Worm (Caenorhabditis elegans) whole organism, L2 larva: ENCODE results near the gene fbxb-88.

Source experiments
- lin-13 ChIP-seq: fragments of 150-350 bp; optimal IDR thresholded peaks from 2 replicates; lab custom pipeline; 2014; ENCODE audit warnings: missing biosample characterization, missing genetic modification reagents, missing genetic modification characterization
- lin-39 ChIP-seq: fragments of 150-350 bp; optimal IDR thresholded peaks from 2 replicates; lab custom pipeline; 2014; ENCODE audit warnings: missing biosample characterization, missing genetic modification reagents, missing genetic modification characterization
- nhr-6 ChIP-seq: fragments of 150-350 bp; optimal IDR thresholded peaks from 2 replicates; lab custom pipeline; 2014; ENCODE audit warnings: missing biosample characterization, missing genetic modification characterization

DNA sequence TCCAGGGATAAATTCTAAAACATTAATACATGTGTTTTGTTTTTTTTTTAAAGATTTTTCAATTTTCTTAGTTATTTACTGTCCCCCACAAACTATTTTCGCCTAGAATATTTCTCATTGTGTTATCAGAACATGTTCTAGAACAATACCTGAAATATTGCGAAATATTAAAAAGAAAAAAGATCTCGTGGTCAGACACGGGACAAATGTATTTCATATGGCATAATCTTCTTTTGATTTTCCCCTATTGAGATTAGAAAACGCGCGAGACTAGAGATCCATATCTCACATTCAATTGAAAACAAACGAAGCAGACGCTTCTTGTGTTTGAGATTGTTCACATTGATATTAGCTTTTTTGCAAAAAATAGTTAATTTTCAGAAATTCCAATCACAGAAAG is 28.4 kb upstream of the fbxb-88 start:
- TF ChIP-seq nhr-6 (tag; lab: Kevin White, UChicago) (no peak), lin-13 (GFP tag; lab: Kevin White, UChicago) (no peak), lin-39 (no peak)
